Fruit fly (Drosophila melanogaster) whole organism, wandering third instar larva: Measurements from ENCODE around the gene CG17108.

ENCODE experiments used
- CG32264 ChIP-seq: fragments of 200-800 bp; sonication (Bioruptor generic); optimal IDR thresholded peaks from 2 replicates; lab custom pipeline; 2016; ENCODE audit warnings: missing biosample characterization, missing genetic modification characterization
- Dfd ChIP-seq: fragments of >200 bp; optimal IDR thresholded peaks from 2 replicates; lab custom pipeline; 2017; ENCODE audit warnings: missing biosample characterization, missing genetic modification characterization
- HLH106 ChIP-seq: fragments of 200-800 bp; optimal IDR thresholded peaks from 3 replicates; lab custom pipeline; 2019; ENCODE audit warnings: missing biosample characterization, mild to moderate bottlenecking, missing genetic modification characterization, moderate library complexity
- Hr78 ChIP-seq: fragments of >200 bp; optimal IDR thresholded peaks from 2 replicates; lab custom pipeline; 2017; ENCODE audit warnings: missing biosample characterization, missing genetic modification characterization
- Jra ChIP-seq: sonication (Bioruptor generic); optimal IDR thresholded peaks from 2 replicates; lab custom pipeline; 2016; ENCODE audit warnings: missing biosample characterization, missing genetic modification characterization
- Rel ChIP-seq, 2 experiments: fragments of 200-800 bp; sonication (Bioruptor generic) in 1 of 2; optimal IDR thresholded peaks; 2 replicates in 1 of 2; 3 replicates in 1 of 2; lab custom pipeline; 2016 to 2019; ENCODE audit warnings: mild to moderate bottlenecking in 2 of 2, missing biosample characterization in 2 of 2, missing genetic modification characterization in 2 of 2, moderate library complexity in 1 of 2
- pan ChIP-seq: fragments of >200 bp; optimal IDR thresholded peaks from 2 replicates; lab custom pipeline; 2017
- sv ChIP-seq: fragments of 200-800 bp; sonication (Bioruptor generic); optimal IDR thresholded peaks from 3 replicates; lab custom pipeline; 2016; ENCODE audit warnings: missing biosample characterization, missing genetic modification characterization
- usp ChIP-seq: fragments of >200 bp; optimal IDR thresholded peaks from 2 replicates; lab custom pipeline; 2017; ENCODE audit warnings: missing biosample characterization, missing genetic modification characterization

DNA sequence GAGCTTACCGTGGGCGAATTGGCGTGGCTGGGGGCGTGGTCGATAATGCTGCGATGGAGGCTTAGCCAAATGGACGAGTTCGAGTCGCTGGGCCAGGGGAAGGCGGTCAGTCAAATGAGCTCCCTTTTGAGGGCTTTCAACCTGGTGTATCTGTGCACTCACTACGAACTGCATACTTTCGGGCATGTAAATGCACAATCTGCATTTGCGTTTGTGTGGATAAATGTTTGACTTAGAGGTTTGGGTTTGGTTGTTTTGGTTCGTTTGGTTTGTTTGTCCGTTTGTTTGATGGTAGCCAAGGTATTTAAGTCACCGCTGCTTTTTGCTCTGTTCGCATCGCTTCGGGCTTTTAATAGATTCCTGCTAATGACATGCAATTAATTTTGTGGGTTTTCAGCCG is 17.3 kb upstream of the CG17108 start:
- TF ChIP-seq usp (no peak), Rel (GFP tag; optimal IDR thresholded peaks at IDR 0.05; lab: Kevin White, UChicago) (no peak), Rel (tag; optimal IDR thresholded peaks at IDR 0.05; lab: Kevin White, UChicago) (no peak), CG32264 (GFP tag; lab: Kevin White, UChicago) (no peak), Hr78 (GFP tag; lab: Kevin White, UChicago) (no peak), Dfd (GFP tag; lab: Kevin White, UChicago) (no peak), sv (GFP tag; lab: Kevin White, UChicago) (no peak), Jra (no peak), HLH106 (tag; lab: Kevin White, UChicago) (no peak), pan (lab: Kevin White, UChicago) (no peak)
